Worm (Caenorhabditis elegans) whole organism, young adult: ENCODE measurements around the gene C46G7.1.
A peak's percentile ranks its signal among the peaks of the same experiment; 100 is the strongest.

Source experiments
- F10E7.11 ChIP-seq: sonication (generic microtip); optimal IDR thresholded peaks from 2 replicates; lab custom pipeline; 2017; ENCODE audit warnings: mild to moderate bottlenecking, missing genetic modification characterization, moderate library complexity, missing compliant biosample characterization
- F22D6.2 ChIP-seq: sonication (generic microtip); optimal IDR thresholded peaks from 2 replicates; lab custom pipeline; 2016; ENCODE audit warnings: mild to moderate bottlenecking, missing genetic modification characterization, missing compliant biosample characterization
- F57C9.4 ChIP-seq: sonication (generic microtip); optimal IDR thresholded peaks from 2 replicates; lab custom pipeline; 2017; ENCODE audit warnings: mild to moderate bottlenecking, missing genetic modification characterization, missing compliant biosample characterization
- K12H6.12 ChIP-seq: fragments of 200-800 bp; sonication (Bioruptor generic); optimal IDR thresholded peaks from 2 replicates; lab custom pipeline; 2018; ENCODE audit warnings: mild to moderate bottlenecking, missing genetic modification characterization, missing compliant biosample characterization
- T26A5.8 ChIP-seq: sonication (generic microtip); optimal IDR thresholded peaks from 2 replicates; lab custom pipeline; 2016; ENCODE audit warnings: missing genetic modification characterization, missing compliant biosample characterization
- Y95B8A.8 ChIP-seq: fragments of 200-800 bp; sonication (Bioruptor generic); IDR thresholded peaks from 2 replicates; pipeline ENCODE4 v1.3.6; 2022; ENCODE audit warnings: missing genetic modification reagents, missing genetic modification characterization, missing compliant biosample characterization
- athp-1 ChIP-seq: sonication (generic microtip); optimal IDR thresholded peaks from 2 replicates; lab custom pipeline; 2017; ENCODE audit warnings: mild to moderate bottlenecking, missing genetic modification characterization, missing compliant biosample characterization
- attf-3 ChIP-seq: fragments of 200-800 bp; sonication (Bioruptor generic); conservative IDR thresholded peaks from 2 replicates; pipeline ENCODE4 v1.3.6; 2022; ENCODE audit warnings: missing genetic modification reagents, missing genetic modification characterization, missing compliant biosample characterization
- cebp-1 ChIP-seq, 2 experiments: fragments of 200-800 bp in 1 of 2; sonication (Bioruptor generic) in 1 of 2; sonication (generic microtip) in 1 of 2; IDR thresholded peaks in 1 of 2; optimal IDR thresholded peaks in 1 of 2; 2 replicates each; pipeline versions ENCODE4 v1.3.6 to Lab custom; 2017 to 2022; ENCODE audit warnings: missing compliant biosample characterization in 2 of 2, missing genetic modification characterization in 2 of 2, mild to moderate bottlenecking in 1 of 2, missing genetic modification reagents in 1 of 2, moderate library complexity in 1 of 2
- ceh-100 ChIP-seq: fragments of 200-800 bp; sonication (Bioruptor generic); IDR thresholded peaks from 2 replicates; pipeline ENCODE4 v1.3.6; 2022; ENCODE audit warnings: missing genetic modification reagents, missing genetic modification characterization, missing compliant biosample characterization
- ceh-27 ChIP-seq: fragments of 200-800 bp; sonication (Bioruptor generic); optimal IDR thresholded peaks from 2 replicates; lab custom pipeline; 2018; ENCODE audit warnings: mild to moderate bottlenecking, missing genetic modification characterization, moderate library complexity, missing compliant biosample characterization
- ceh-40 ChIP-seq: fragments of 200-800 bp; sonication (Bioruptor generic); IDR thresholded peaks from 2 replicates; pipeline ENCODE4 v1.3.6; 2022; ENCODE audit warnings: missing genetic modification characterization, missing compliant biosample characterization
- egl-18 ChIP-seq: fragments of 200-800 bp; sonication (Bioruptor generic); IDR thresholded peaks from 2 replicates; pipeline ENCODE4 v1.3.6; 2022; ENCODE audit warnings: missing genetic modification reagents, missing genetic modification characterization, missing compliant biosample characterization
- ekl-4 ChIP-seq: fragments of 200-800 bp; sonication (Bioruptor generic); IDR thresholded peaks from 2 replicates; pipeline ENCODE4 v1.3.6; 2022; ENCODE audit warnings: missing genetic modification reagents, missing genetic modification characterization, missing compliant biosample characterization
- gei-17 ChIP-seq: fragments of 200-800 bp; sonication (Bioruptor generic); optimal IDR thresholded peaks from 2 replicates; lab custom pipeline; 2018; ENCODE audit warnings: mild to moderate bottlenecking, missing genetic modification characterization, missing compliant biosample characterization
- him-1 ChIP-seq: sonication (generic microtip); optimal IDR thresholded peaks from 2 replicates; lab custom pipeline; 2016; ENCODE audit warnings: missing genotype, missing genetic modification reagents, missing genetic modification characterization, missing compliant biosample characterization
- hlh-12 ChIP-seq: sonication (generic microtip); optimal IDR thresholded peaks from 2 replicates; lab custom pipeline; 2016; ENCODE audit warnings: missing genetic modification characterization, missing compliant biosample characterization
- hmg-1.2 ChIP-seq: fragments of 200-800 bp; sonication (Bioruptor generic); IDR thresholded peaks from 2 replicates; pipeline ENCODE4 v1.3.6; 2022; ENCODE audit warnings: missing genetic modification reagents, missing genetic modification characterization, missing compliant biosample characterization
- lin-26 ChIP-seq: fragments of 200-800 bp; sonication (Bioruptor generic); IDR thresholded peaks from 2 replicates; pipeline ENCODE4 v1.3.6; 2022; ENCODE audit warnings: missing genetic modification reagents, missing genetic modification characterization, missing compliant biosample characterization
- lin-35 ChIP-seq, 3 experiments: fragments of 150-350 bp in 2 of 3; sonication (generic microtip) in 1 of 3; optimal IDR thresholded peaks; 2 replicates each; lab custom pipeline; 2014 to 2018; ENCODE audit warnings: missing biosample characterization in 3 of 3, missing genetic modification characterization in 3 of 3, missing genetic modification reagents in 3 of 3
- lin-40 ChIP-seq: sonication (generic microtip); optimal IDR thresholded peaks from 2 replicates; lab custom pipeline; 2016; ENCODE audit warnings: missing genetic modification characterization, mild to moderate bottlenecking, missing compliant biosample characterization, missing genotype, missing genetic modification reagents
- lsl-1 ChIP-seq: fragments of 200-800 bp; sonication (Bioruptor generic); optimal IDR thresholded peaks from 2 replicates; lab custom pipeline; 2018; ENCODE audit warnings: mild to moderate bottlenecking, missing genetic modification characterization, moderate library complexity, missing compliant biosample characterization
- madf-8 ChIP-seq: fragments of 200-800 bp; sonication (Bioruptor generic); conservative IDR thresholded peaks from 2 replicates; pipeline ENCODE4 v1.3.6; 2022; ENCODE audit warnings: missing genetic modification reagents, missing genetic modification characterization, missing compliant biosample characterization
- mcd-1 ChIP-seq: fragments of 200-800 bp; sonication (Bioruptor generic); IDR thresholded peaks from 2 replicates; pipeline ENCODE4 v1.3.6; 2022; ENCODE audit warnings: missing genetic modification reagents, missing genetic modification characterization, missing compliant biosample characterization
- mes-4 ChIP-seq: sonication (generic microtip); optimal IDR thresholded peaks from 2 replicates; lab custom pipeline; 2016; ENCODE audit warnings: missing genotype, missing genetic modification characterization, missing compliant biosample characterization
- mxl-1 ChIP-seq: sonication (generic microtip); optimal IDR thresholded peaks from 2 replicates; lab custom pipeline; 2016; ENCODE audit warnings: missing genetic modification characterization, missing compliant biosample characterization
- nhr-80 ChIP-seq: sonication (generic microtip); optimal IDR thresholded peaks from 2 replicates; lab custom pipeline; 2016; ENCODE audit warnings: missing genetic modification characterization, missing compliant biosample characterization
- pbrm-1 ChIP-seq: fragments of 200-800 bp; sonication (Bioruptor generic); IDR thresholded peaks from 2 replicates; pipeline ENCODE4 v1.3.6; 2022; ENCODE audit warnings: missing genetic modification reagents, missing genetic modification characterization, missing compliant biosample characterization
- rcor-1 ChIP-seq: fragments of 200-800 bp; sonication (Bioruptor generic); IDR thresholded peaks from 2 replicates; pipeline ENCODE4 v1.3.6; 2022; ENCODE audit warnings: missing genetic modification reagents, missing genetic modification characterization, missing compliant biosample characterization
- rec-8 ChIP-seq, 2 experiments: sonication (generic microtip); optimal IDR thresholded peaks; 2 replicates each; lab custom pipeline; 2016; ENCODE audit warnings: mild to moderate bottlenecking in 2 of 2, missing genetic modification characterization in 2 of 2, missing genetic modification reagents in 2 of 2, missing genotype in 2 of 2, missing biosample characterization in 1 of 2, missing compliant biosample characterization in 1 of 2, moderate library complexity in 1 of 2
- repo-1 ChIP-seq: sonication (generic microtip); optimal IDR thresholded peaks from 2 replicates; lab custom pipeline; 2017; ENCODE audit warnings: mild to moderate bottlenecking, missing genetic modification characterization, missing compliant biosample characterization
- snpc-1.3 ChIP-seq: sonication (generic microtip); optimal IDR thresholded peaks from 2 replicates; lab custom pipeline; 2017; ENCODE audit warnings: missing genetic modification characterization, mild to moderate bottlenecking, missing compliant biosample characterization, antibody characterized with exemption, moderate library complexity, missing genotype, missing genetic modification reagents; ENCODE audit not compliant: insufficient read depth
- tlf-1 ChIP-seq: fragments of 200-800 bp; sonication (Bioruptor generic); optimal IDR thresholded peaks from 2 replicates; lab custom pipeline; 2018; ENCODE audit warnings: mild to moderate bottlenecking, missing genetic modification characterization, missing compliant biosample characterization
- zfh-2 ChIP-seq: fragments of 200-800 bp; sonication (Bioruptor generic); conservative IDR thresholded peaks from 2 replicates; pipeline ENCODE4 v1.3.6; 2022; ENCODE audit warnings: missing genetic modification reagents, missing genetic modification characterization, missing compliant biosample characterization
- ztf-22 ChIP-seq: fragments of 200-800 bp; sonication (Bioruptor generic); optimal IDR thresholded peaks from 2 replicates; lab custom pipeline; 2018; ENCODE audit warnings: mild to moderate bottlenecking, missing genetic modification characterization, moderate library complexity, missing compliant biosample characterization

Gene C46G7.1

DNA sequence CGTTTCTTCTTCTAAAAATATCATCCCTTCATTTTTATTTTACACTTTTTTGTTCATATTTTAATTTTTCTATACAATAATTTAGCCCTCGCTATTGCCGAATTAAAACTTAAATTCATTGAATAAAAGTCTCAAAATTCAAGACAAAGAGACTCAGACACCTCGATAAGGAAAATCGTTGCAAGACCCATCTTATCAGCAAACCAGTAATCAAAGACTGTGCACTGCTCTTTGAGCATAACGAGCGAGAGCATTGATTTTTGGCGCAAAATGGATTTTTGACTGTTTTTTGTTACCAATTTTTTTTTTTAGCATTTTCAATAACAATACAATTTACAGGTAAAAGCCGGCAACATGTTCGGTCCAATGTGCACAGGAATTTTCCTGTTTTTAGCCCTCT, at the start of gene C46G7.1:
Gene C46G7.1 (plus strand): TSS at position 340 of the 400 bp plus-strand sequence.
- TF ChIP-seq nhr-80 (tag; lab: Kevin White, UChicago) (peak; percentile 79), hlh-12 (tag; lab: Kevin White, UChicago) (no peak), tlf-1 (GFP tag; lab: Kevin White, UChicago) (no peak)
- TF ChIP-seq, all 124 proteins: peak for 1

DNA sequence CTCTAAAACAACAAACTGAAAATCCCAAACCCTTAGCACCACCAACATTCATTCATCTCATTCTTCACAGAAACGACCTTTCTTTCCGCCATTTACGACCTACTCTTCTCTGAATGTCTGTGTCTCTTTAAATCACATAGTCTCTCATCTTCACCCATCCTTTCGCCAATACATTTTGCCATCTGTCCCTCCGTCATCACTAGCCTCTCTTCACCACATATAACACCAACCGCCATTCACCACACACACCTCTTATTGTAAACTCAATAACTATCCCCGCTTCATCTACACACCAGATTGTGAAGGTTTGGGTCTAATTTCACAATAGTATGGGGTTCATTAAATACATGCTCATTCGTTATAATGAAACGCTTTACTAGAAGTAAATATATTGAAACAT, 47.3 kb upstream of the C46G7.1 start:
- TF ChIP-seq hmg-1.2 (GFP tag; lab: Robert Waterston, UW) (0 out of 2 replicates have a peak, but pooled peaks have one; percentile 6), madf-8 (GFP tag; lab: Robert Waterston, UW) (no peak)

DNA sequence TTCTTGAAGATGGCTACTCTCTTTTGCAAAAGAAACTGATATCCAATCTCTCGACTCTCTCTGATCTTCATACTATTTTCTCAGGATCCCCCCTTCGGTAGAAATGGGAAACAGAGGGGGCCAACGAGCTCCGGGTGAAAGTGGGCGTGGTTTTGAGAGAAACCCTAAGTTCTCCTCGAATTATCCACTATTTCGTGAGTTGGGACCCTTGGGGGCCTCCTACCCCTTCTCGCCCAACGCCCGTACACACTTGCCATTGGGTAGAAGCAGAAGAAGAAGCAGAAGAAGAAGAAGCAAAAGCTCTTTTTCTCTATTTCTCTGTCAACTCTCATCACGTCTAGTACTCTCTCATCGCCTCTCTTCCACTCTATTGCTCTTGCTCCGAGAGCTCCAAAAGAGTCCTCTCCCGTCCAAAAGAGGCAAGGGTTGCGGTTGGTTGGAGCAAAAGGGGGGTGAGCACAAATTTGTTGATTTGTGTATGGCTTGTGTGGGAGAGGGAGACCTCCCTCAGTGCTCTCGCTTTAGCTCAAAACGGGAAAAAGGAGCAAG, 43.8 kb upstream of the C46G7.1 start:
- TF ChIP-seq ceh-100 (GFP tag; lab: Robert Waterston, UW) (no peak), ekl-4 (GFP tag; lab: Robert Waterston, UW) (0 out of 2 replicates have a peak, but pooled peaks have one; percentile 42), lin-40 (no peak), T26A5.8 (no peak), lin-26 (GFP tag; lab: Robert Waterston, UW) (no peak), K12H6.12 (tag; lab: Kevin White, UChicago) (peak; percentile 5), mxl-1 (no peak), ceh-40 (GFP tag; lab: Robert Waterston, UW) (no peak), tlf-1 (GFP tag; lab: Kevin White, UChicago) (no peak), gei-17 (GFP tag; lab: Kevin White, UChicago) (no peak), Y95B8A.8 (no peak), him-1 (tag; lab: Kevin White, UChicago) (no peak), athp-1 (no peak), snpc-1.3 (no peak), egl-18 (no peak), hmg-1.2 (GFP tag; lab: Robert Waterston, UW) (peak; percentile 62), lin-35 (GFP tag; optimal IDR thresholded peaks at IDR 0.05; lab: Kevin White, UChicago) (no peak), attf-3 (GFP tag; lab: Robert Waterston, UW) (no peak), F57C9.4 (tag; lab: Kevin White, UChicago) (no peak), F22D6.2 (no peak), ceh-27 (GFP tag; lab: Kevin White, UChicago) (peak; percentile 57), cebp-1 (GFP tag; IDR thresholded peaks at IDR 0.05; lab: Robert Waterston, UW) (no peak), cebp-1 (tag; optimal IDR thresholded peaks at IDR 0.05; lab: Kevin White, UChicago) (peak; percentile 42), zfh-2 (GFP tag; lab: Robert Waterston, UW) (peak; percentile 80)

DNA sequence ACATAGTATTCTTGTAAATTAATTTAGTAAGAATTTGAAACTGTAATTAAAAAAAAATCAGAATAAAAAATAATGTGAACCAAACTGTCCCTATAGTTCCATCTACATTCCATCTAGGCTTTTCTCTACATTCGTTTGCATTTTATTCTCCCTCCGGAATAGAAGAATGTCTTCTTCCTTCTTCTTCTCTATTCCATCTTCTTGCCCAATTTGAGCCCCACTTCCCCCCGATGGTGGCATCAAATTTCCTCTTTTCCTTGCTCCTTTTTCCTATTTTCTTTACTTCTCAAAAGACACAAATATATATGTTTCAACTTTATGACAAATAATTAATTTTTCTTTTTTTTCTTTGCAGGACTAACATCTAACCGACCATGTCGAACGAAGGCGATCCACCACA, 42.6 kb upstream of the C46G7.1 start, which contains the start of gene unc-44:
Gene unc-44 (plus strand): TSS at position 356 of the 400 bp plus-strand sequence.
- TF ChIP-seq cebp-1 (GFP tag; IDR thresholded peaks at IDR 0.05; lab: Robert Waterston, UW) = no peak
- no peak for TF ChIP-seq cebp-1 (tag; optimal IDR thresholded peaks at IDR 0.05; lab: Kevin White, UChicago)
- TF ChIP-seq K12H6.12 (tag; lab: Kevin White, UChicago) = no peak

DNA sequence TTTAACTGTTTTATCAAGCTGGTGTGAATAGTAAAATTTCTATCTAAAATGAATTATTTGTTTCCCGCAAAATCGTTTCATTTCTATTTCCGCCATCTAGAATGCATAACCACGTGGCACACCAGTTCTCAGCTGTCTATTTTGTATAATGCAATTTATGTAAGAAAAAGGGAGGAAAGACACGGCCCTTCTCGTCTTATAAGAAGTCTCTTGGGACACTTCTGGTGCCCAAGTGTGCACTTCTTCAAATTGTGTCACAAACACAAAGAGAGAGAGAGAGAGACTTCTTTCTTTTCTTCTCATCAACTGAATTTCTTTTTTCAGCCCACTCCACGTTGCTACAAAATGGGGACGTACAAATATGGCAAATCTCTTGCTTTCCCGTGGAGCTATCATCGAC, 40.5 kb upstream of the C46G7.1 start:
- TF ChIP-seq lsl-1 (GFP tag; lab: Kevin White, UChicago) (no peak), rec-8 (tag; optimal IDR thresholded peaks at IDR 0.05; lab: Kevin White, UChicago) (no peak), ztf-22 (GFP tag; lab: Kevin White, UChicago) (no peak), F10E7.11 (tag; lab: Kevin White, UChicago) (no peak), repo-1 (tag; lab: Kevin White, UChicago) (no peak), mcd-1 (GFP tag; lab: Robert Waterston, UW) (no peak), rcor-1 (GFP tag; lab: Robert Waterston, UW) (no peak), egl-18 (no peak), pbrm-1 (GFP tag; lab: Robert Waterston, UW) (no peak), mes-4 (tag; lab: Kevin White, UChicago) (no peak)
